Fruit fly (Drosophila melanogaster) whole organism, embryonic: ENCODE data around the gene CG4770.

Experiments
- ATbp ChIP-seq: fragments of 200-800 bp; sonication (Bioruptor generic); optimal IDR thresholded peaks from 2 replicates; lab custom pipeline; 2017; ENCODE audit warnings: missing biosample characterization, mild to moderate bottlenecking, missing genetic modification characterization, missing genetic modification reagents
- Awh ChIP-seq: fragments of 200-800 bp; sonication (Bioruptor generic); IDR thresholded peaks from 2 replicates; pipeline ENCODE4, ENCODE4 v1.3.6; 2022; ENCODE audit warnings: missing biosample characterization, missing genetic modification characterization
- CG10274 ChIP-seq: fragments of 200-800 bp; sonication (Bioruptor generic); optimal IDR thresholded peaks from 3 replicates; lab custom pipeline; 2017; ENCODE audit warnings: missing biosample characterization, mild to moderate bottlenecking, missing genetic modification characterization
- CG10654 ChIP-seq: fragments of 200-800 bp; sonication (Bioruptor generic); optimal IDR thresholded peaks from 2 replicates; lab custom pipeline; 2016; ENCODE audit warnings: missing biosample characterization, missing genetic modification characterization
- CG11456 ChIP-seq: fragments of 200-800 bp; sonication (Bioruptor generic); IDR thresholded peaks from 3 replicates; pipeline ENCODE4 v1.3.6; 2022; ENCODE audit warnings: missing biosample characterization, missing genetic modification characterization
- CG12219 ChIP-seq: fragments of 200-800 bp; sonication (Bioruptor generic); optimal IDR thresholded peaks from 3 replicates; lab custom pipeline; 2018; ENCODE audit warnings: missing biosample characterization, mild to moderate bottlenecking, missing genetic modification characterization
- CG14014 ChIP-seq: fragments of 200-800 bp; sonication (Bioruptor generic); IDR thresholded peaks from 2 replicates; pipeline ENCODE4 v1.3.6; 2022; ENCODE audit warnings: missing biosample characterization, missing genetic modification characterization
- CG14050 ChIP-seq: fragments of 200-800 bp; sonication (Bioruptor generic); IDR thresholded peaks from 3 replicates; pipeline ENCODE4 v1.3.6; 2022; ENCODE audit warnings: missing biosample characterization, missing genetic modification characterization
- CG17612 ChIP-seq: fragments of 200-800 bp; sonication (Bioruptor generic); IDR thresholded peaks from 2 replicates; pipeline ENCODE4 v1.3.6; 2022; ENCODE audit warnings: missing biosample characterization, missing genetic modification characterization
- CG2120 ChIP-seq: fragments of 200-800 bp; sonication (Bioruptor generic); optimal IDR thresholded peaks from 3 replicates; lab custom pipeline; 2016; ENCODE audit warnings: missing biosample characterization, missing genetic modification characterization
- CG31224 ChIP-seq: fragments of 200-800 bp; sonication (Bioruptor generic); IDR thresholded peaks from 2 replicates; pipeline ENCODE4 v1.3.6; 2022; ENCODE audit warnings: missing biosample characterization, missing genetic modification characterization
- CG34376 ChIP-seq: fragments of 200-800 bp; sonication (Bioruptor generic); optimal IDR thresholded peaks from 2 replicates; lab custom pipeline; 2018; ENCODE audit warnings: missing biosample characterization, mild to moderate bottlenecking, missing genetic modification characterization
- CG3995 ChIP-seq: fragments of 200-800 bp; sonication (Bioruptor generic); optimal IDR thresholded peaks from 3 replicates; lab custom pipeline; 2016; ENCODE audit warnings: missing biosample characterization, missing genetic modification characterization
- CG4360 ChIP-seq: fragments of 200-800 bp; sonication (Bioruptor generic); IDR thresholded peaks from 2 replicates; pipeline ENCODE4 v1.3.6; 2022; ENCODE audit warnings: missing biosample characterization, missing genetic modification characterization
- CG6175 ChIP-seq: fragments of 200-800 bp; sonication (Bioruptor generic); IDR thresholded peaks from 3 replicates; pipeline ENCODE4 v1.3.6; 2022; ENCODE audit warnings: missing biosample characterization, missing genetic modification characterization
- CG6854 ChIP-seq: fragments of 200-800 bp; sonication (Bioruptor generic); optimal IDR thresholded peaks from 3 replicates; lab custom pipeline; 2017; ENCODE audit warnings: missing biosample characterization, mild to moderate bottlenecking, missing genetic modification characterization
- CG8290 ChIP-seq, 3 experiments: fragments of 200-800 bp; sonication (Bioruptor generic); optimal IDR thresholded peaks; 2 replicates each; lab custom pipeline; 2016 to 2019; ENCODE audit warnings: missing biosample characterization in 3 of 3, missing genetic modification characterization in 3 of 3, mild to moderate bottlenecking in 2 of 3, moderate library complexity in 1 of 3
- CkIIα-i1 ChIP-seq: fragments of 200-800 bp; sonication (Bioruptor generic); IDR thresholded peaks from 2 replicates; pipeline ENCODE4 v1.3.6; 2022; ENCODE audit warnings: missing biosample characterization, missing genetic modification characterization
- Dip3 ChIP-seq: fragments of 200-800 bp; sonication (Bioruptor generic); optimal IDR thresholded peaks from 3 replicates; lab custom pipeline; 2016; ENCODE audit warnings: missing biosample characterization, missing genetic modification characterization
- Eip74EF ChIP-seq, 2 experiments: fragments of 200-800 bp in 1 of 2; fragments of >200 bp in 1 of 2; sonication (Bioruptor generic) in 1 of 2; optimal IDR thresholded peaks; 2 replicates each; lab custom pipeline; 2017 to 2019; ENCODE audit warnings: missing biosample characterization in 2 of 2, missing genetic modification characterization in 2 of 2, mild to moderate bottlenecking in 1 of 2, moderate library complexity in 1 of 2
- Ets65A ChIP-seq: fragments of 200-800 bp; sonication (Bioruptor generic); peaks from one replicate; lab custom pipeline; 2016; ENCODE audit warnings: missing biosample characterization, missing genetic modification characterization
- Fer1 ChIP-seq: fragments of 200-800 bp; sonication (Bioruptor generic); optimal IDR thresholded peaks from 2 replicates; lab custom pipeline; 2017; ENCODE audit warnings: missing biosample characterization, mild to moderate bottlenecking, missing genetic modification characterization
- Hand ChIP-seq: fragments of 200-800 bp; sonication (Bioruptor generic); optimal IDR thresholded peaks from 2 replicates; lab custom pipeline; 2017; ENCODE audit warnings: mild to moderate bottlenecking, missing biosample characterization, missing genetic modification reagents, missing genetic modification characterization
- Hmx ChIP-seq: fragments of 200-800 bp; sonication (Bioruptor generic); optimal IDR thresholded peaks from 2 replicates; lab custom pipeline; 2016; ENCODE audit warnings: missing biosample characterization, missing genetic modification characterization
- Hr78 ChIP-seq, 2 experiments: fragments of 200-800 bp in 1 of 2; fragments of >200 bp in 1 of 2; sonication (Bioruptor generic) in 1 of 2; optimal IDR thresholded peaks; 2 replicates each; lab custom pipeline; 2017 to 2019; ENCODE audit warnings: missing biosample characterization in 2 of 2, missing genetic modification characterization in 2 of 2, mild to moderate bottlenecking in 1 of 2, moderate library complexity in 1 of 2
- MBD-R2 ChIP-seq: fragments of 200-800 bp; sonication (Bioruptor generic); IDR thresholded peaks from 2 replicates; pipeline ENCODE4 v1.3.6; 2022; ENCODE audit warnings: missing biosample characterization, missing genetic modification characterization
- Med ChIP-seq: fragments of 200-800 bp; sonication (Bioruptor generic); peaks from one replicate; lab custom pipeline; 2016; ENCODE audit warnings: missing biosample characterization, missing genetic modification characterization, mild to moderate bottlenecking, inconsistent platforms, moderate library complexity
- Pdp1 ChIP-seq, 2 experiments: fragments of 200-800 bp; sonication (Bioruptor generic); optimal IDR thresholded peaks; 3 replicates each; lab custom pipeline; 2016; ENCODE audit warnings: missing biosample characterization in 2 of 2, missing genetic modification characterization in 2 of 2, mild to moderate bottlenecking in 1 of 2, moderate library complexity in 1 of 2
- Ssrp ChIP-seq: fragments of 200-800 bp; sonication (Bioruptor generic); optimal IDR thresholded peaks from 2 replicates; lab custom pipeline; 2018; ENCODE audit warnings: missing biosample characterization, mild to moderate bottlenecking, missing genetic modification characterization, moderate library complexity
- ab ChIP-seq: fragments of 200-800 bp; sonication (Bioruptor generic); optimal IDR thresholded peaks from 2 replicates; lab custom pipeline; 2016; ENCODE audit warnings: missing biosample characterization, missing genetic modification characterization
- al ChIP-seq: fragments of 200-800 bp; sonication (Bioruptor generic); IDR thresholded peaks from 2 replicates; pipeline ENCODE4 v1.3.6; 2022; ENCODE audit warnings: missing biosample characterization, missing genetic modification characterization
- bbx ChIP-seq: fragments of 200-800 bp; sonication (Bioruptor generic); IDR thresholded peaks from 2 replicates; pipeline ENCODE4 v1.3.6; 2022; ENCODE audit warnings: missing biosample characterization, missing genetic modification characterization; ENCODE audit not compliant: partially characterized antibody
- exex ChIP-seq: fragments of 200-800 bp; sonication (Bioruptor generic); optimal IDR thresholded peaks from 4 replicates; lab custom pipeline; 2018; ENCODE audit warnings: missing biosample characterization, mild to moderate bottlenecking, missing genetic modification characterization, moderate library complexity
- fd64A ChIP-seq: fragments of 200-800 bp; sonication (Bioruptor generic); optimal IDR thresholded peaks from 3 replicates; lab custom pipeline; 2018; ENCODE audit warnings: missing biosample characterization, mild to moderate bottlenecking, missing genetic modification characterization
- fru ChIP-seq: fragments of >200 bp; optimal IDR thresholded peaks from 2 replicates; lab custom pipeline; 2017
- h ChIP-seq: fragments of >200 bp; optimal IDR thresholded peaks from 2 replicates; lab custom pipeline; 2017
- her ChIP-seq: fragments of 200-800 bp; sonication (Bioruptor generic); optimal IDR thresholded peaks from 2 replicates; lab custom pipeline; 2016; ENCODE audit warnings: missing biosample characterization, missing genetic modification characterization
- hkb ChIP-seq, 2 experiments: fragments of 200-800 bp in 1 of 2; fragments of >200 bp in 1 of 2; sonication (Bioruptor generic) in 1 of 2; IDR thresholded peaks in 1 of 2; optimal IDR thresholded peaks in 1 of 2; 2 replicates each; pipeline versions ENCODE4 v1.3.6 to Lab custom; 2017 to 2022; ENCODE audit warnings: missing biosample characterization in 1 of 2, missing genetic modification characterization in 1 of 2
- luna ChIP-seq: fragments of 200-800 bp; sonication (Bioruptor generic); optimal IDR thresholded peaks from 2 replicates; lab custom pipeline; 2016; ENCODE audit warnings: missing biosample characterization, missing genetic modification characterization
- otp ChIP-seq: fragments of 200-800 bp; sonication (Bioruptor generic); IDR thresholded peaks from 3 replicates; pipeline ENCODE4, ENCODE4 v1.3.6; 2022; ENCODE audit warnings: missing biosample characterization, missing genetic modification characterization
- phol ChIP-seq: fragments of 200-800 bp; sonication (Bioruptor generic); optimal IDR thresholded peaks from 3 replicates; lab custom pipeline; 2018; ENCODE audit warnings: missing biosample characterization, mild to moderate bottlenecking, missing genetic modification characterization, moderate library complexity
- slbo ChIP-seq: fragments of 200-800 bp; sonication (Bioruptor generic); IDR thresholded peaks from 2 replicates; pipeline ENCODE4 v1.3.6; 2022; ENCODE audit warnings: missing biosample characterization, missing genetic modification characterization
- tup ChIP-seq: fragments of 200-800 bp; sonication (Bioruptor generic); optimal IDR thresholded peaks from 2 replicates; lab custom pipeline; 2016; ENCODE audit warnings: missing biosample characterization, mild to moderate bottlenecking, missing genetic modification characterization, moderate library complexity

CG4770 gene

DNA sequence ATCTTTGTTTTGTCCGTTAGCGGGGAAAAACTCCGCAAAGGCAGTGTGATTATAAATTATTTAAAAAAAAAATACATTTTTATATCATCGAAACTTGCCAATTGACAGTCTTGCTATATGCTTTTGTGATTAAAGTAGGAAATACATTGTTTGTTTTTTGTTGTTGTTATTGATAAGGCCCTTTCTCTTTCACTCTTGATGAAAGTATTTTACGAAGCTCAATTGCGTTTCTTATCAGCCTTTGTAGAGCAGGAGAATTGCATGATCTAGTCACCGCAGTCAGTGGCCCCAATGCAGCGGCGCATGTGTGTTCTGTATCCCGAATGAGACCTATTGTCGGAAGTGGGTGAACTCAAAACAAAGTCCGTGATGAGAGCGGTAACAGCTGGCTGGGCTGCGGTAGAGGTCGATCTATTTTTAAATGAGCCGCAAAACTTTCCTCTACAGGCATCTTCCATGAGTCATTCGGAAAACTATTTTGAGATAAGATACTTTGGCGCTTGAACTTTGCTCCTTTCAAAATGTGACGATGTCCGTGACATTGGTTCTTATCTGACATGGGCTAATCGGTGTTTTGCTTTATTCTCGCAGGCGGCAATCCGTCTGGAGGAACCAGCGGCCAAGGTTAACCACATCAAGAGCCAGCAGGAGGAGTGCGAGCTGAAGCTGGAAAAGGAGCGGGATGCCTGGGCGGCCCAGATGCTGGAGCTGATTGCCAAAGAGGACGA is 7.8 kb upstream of the CG4770 start:
- no peak for TF ChIP-seq CG6854
- TF ChIP-seq CG34376, result peak; percentile 25
- peak in 1 of 2 experiments; percentile 78 for TF ChIP-seq Hr78 (GFP tag; optimal IDR thresholded peaks at IDR 0.05; lab: Kevin White, UChicago)
- TF ChIP-seq Eip74EF (GFP tag; optimal IDR thresholded peaks at IDR 0.05; lab: Kevin White, UChicago), result peak in 1 of 2 experiments; percentile 34
- no peak for TF ChIP-seq hkb (optimal IDR thresholded peaks at IDR 0.05; lab: Kevin White, UChicago)
- 0 out of 2 replicates have a peak, but pooled peaks have one; percentile 6 for TF ChIP-seq hkb (GFP tag; IDR thresholded peaks at IDR 0.05; lab: Robert Waterston, UW)
- TF ChIP-seq Awh, result no peak
- TF ChIP-seq ATbp (GFP tag; lab: Kevin White, UChicago), result peak; percentile 19
- TF ChIP-seq exex, result peak; percentile 15

DNA sequence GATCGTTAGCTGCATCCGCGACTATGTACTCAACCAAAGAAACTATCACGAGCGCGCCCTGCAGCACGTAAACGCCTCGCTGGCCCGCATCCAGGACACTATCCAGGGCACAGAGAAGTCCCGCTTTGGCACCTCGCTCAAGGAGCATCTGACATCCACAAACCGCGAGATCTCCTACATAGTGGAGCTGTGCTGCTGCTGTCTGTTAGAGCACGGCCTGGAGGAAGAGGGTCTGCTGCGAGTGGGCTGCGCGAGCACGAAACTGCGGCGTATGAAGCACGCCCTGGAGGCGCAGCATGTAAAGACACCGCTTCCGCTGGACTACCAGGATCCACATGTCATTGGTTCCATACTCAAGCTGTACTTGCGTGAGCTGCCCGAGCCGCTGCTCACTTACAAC is 7.3 kb upstream of the CG4770 start:
- TF ChIP-seq Fer1 (GFP tag; lab: Kevin White, UChicago), result no peak
- TF ChIP-seq otp (GFP tag; lab: Robert Waterston, UW), result no peak
- no peak for TF ChIP-seq CG17612
- TF ChIP-seq Med, result peak; percentile 69
- peak; percentile 91 for TF ChIP-seq Ets65A (GFP tag; lab: Kevin White, UChicago)
- TF ChIP-seq MBD-R2 (GFP tag; lab: Robert Waterston, UW), result no peak

DNA sequence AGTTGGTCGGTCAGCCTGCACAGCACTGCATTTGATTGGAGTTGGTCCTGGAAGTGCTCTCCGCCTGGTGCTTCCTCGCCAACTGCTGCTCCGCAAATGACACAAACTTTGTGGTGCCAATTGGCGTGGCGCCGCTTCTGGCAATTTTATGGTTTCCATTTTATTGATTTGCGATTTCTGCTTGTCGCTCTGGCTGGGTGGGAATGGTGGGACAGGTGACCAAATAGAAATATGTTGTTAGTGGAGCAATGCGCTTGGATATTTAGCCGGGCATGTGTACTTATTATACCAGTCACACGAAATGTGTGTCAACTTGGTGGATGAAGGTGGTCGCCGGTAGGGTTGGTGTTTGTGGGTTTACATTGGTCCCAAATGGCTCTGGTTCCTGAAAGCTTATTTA is 3.0 kb upstream of the CG4770 start, which contains the start of the genes Xport-A and Xport-B:
Gene Xport-A (minus strand): TSS at position 101 of the 400 bp plus-strand sequence.
Gene Xport-B (minus strand): TSS at position 101 of the 400 bp plus-strand sequence.
- TF ChIP-seq Ets65A (GFP tag; lab: Kevin White, UChicago), result peak; percentile 57
- no peak for TF ChIP-seq CG31224 (GFP tag; lab: Robert Waterston, UW)
- TF ChIP-seq, all 482 proteins: peak for 1

DNA sequence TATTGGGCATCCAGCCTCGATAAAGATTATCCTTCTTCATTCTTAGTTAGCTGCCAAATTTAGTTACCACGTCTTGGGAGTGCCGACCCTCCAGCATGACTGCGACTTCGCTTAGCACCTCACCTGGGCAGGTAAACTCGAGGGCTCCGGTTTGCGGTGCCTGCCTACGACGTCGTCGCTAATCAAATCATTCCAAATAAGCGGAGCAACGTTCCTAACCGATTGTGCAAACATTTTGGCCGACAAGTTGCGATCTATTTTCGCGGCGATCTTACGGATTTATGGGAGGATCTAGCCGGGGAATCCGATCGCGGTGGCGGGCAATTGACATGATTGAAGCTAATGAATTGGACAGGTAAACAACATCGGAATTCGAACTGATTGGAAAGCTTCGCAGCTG is 568 bp upstream of the CG4770 start, which contains the start of gene CG4465:
Gene CG4465 (minus strand): TSS at position 101 of the 400 bp plus-strand sequence.
- TF ChIP-seq CG6854, result no peak
- TF ChIP-seq fd64A, result no peak
- TF ChIP-seq Hand (GFP tag; lab: Kevin White, UChicago), result no peak
- TF ChIP-seq al (GFP tag; lab: Robert Waterston, UW), result no peak
- no peak for TF ChIP-seq CG3995 (GFP tag; lab: Kevin White, UChicago)
- TF ChIP-seq CG4360, result no peak
- no peak for TF ChIP-seq phol (tag; lab: Kevin White, UChicago)
- no peak for TF ChIP-seq CG14050 (GFP tag; lab: Robert Waterston, UW)
- TF ChIP-seq slbo (GFP tag; lab: Robert Waterston, UW), result no peak

DNA sequence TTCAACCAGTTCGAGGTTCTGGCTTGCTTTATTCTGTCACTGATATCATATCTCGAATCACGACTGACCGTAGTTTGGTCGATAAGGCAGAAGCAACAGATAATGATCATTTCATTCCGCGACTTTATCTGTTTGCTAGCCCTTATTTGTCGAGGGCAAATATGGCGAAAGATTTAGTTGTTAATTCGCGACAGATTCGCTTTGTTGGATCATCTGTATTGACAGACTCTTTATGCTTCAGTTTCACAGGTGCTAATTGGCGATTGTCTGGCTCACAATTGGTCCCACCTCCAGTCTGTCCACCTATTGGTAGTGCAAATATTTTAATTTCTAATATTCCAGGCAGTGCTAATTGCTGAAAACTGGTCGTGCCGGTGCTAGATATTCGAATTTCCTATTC is 6.0 kb downstream of the CG4770 start:
- TF ChIP-seq CG6175 (GFP tag; lab: Robert Waterston, UW) (no peak), ab (GFP tag; lab: Kevin White, UChicago) (no peak), Hmx (GFP tag; lab: Kevin White, UChicago) (no peak), h (lab: Kevin White, UChicago) (no peak), CG10274 (GFP tag; lab: Kevin White, UChicago) (no peak), CG12219 (GFP tag; lab: Kevin White, UChicago) (no peak), tup (GFP tag; lab: Kevin White, UChicago) (no peak), CG8290 (GFP tag; optimal IDR thresholded peaks at IDR 0.05; lab: Kevin White, UChicago) (no peak), CG8290 (tag; optimal IDR thresholded peaks at IDR 0.05; lab: Kevin White, UChicago) (no peak), CG10654 (GFP tag; lab: Kevin White, UChicago) (no peak), Dip3 (peak; percentile 1), her (GFP tag; lab: Kevin White, UChicago) (no peak), CG11456 (GFP tag; lab: Robert Waterston, UW) (no peak), luna (no peak), CkIIα-i1 (GFP tag; lab: Robert Waterston, UW) (no peak), CG2120 (peak; percentile 48), CG34376 (no peak), CG14014 (GFP tag; lab: Robert Waterston, UW) (peak; percentile 43; the same call in 1 of the 2 replicates), Pdp1 (GFP tag; optimal IDR thresholded peaks at IDR 0.05; lab: Kevin White, UChicago) (no peak), fru (lab: Kevin White, UChicago) (no peak), bbx (GFP tag; lab: Robert Waterston, UW) (no peak), Ssrp (tag; lab: Kevin White, UChicago) (no peak)
